Worm (Caenorhabditis elegans): ENCODE results near the gene C34C12.2.

DNA sequence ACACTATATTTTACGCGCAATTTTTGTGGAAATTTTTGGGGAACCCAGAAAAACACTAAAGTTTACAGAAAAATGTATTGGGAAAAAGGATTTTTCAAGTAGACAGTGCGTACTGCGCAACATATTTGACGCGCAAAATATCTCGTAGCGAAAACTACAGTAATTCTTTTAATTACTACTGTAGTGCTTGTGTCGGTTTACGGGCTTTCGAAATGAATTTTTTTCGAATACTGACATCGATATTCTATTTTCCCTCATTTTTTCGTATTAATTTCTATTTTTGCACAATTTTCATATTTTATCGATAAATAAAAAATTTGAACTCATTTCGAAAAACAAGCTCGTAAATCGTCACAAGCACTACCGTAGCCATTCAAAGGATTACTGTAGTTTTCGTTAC, 25.0 kb upstream of the C34C12.2 start:
- TF ChIP-seq dao-5 (tag; optimal IDR thresholded peaks at IDR 0.05), result no peak
- TF ChIP-seq him-1 (tag; optimal IDR thresholded peaks at IDR 0.05), result no peak
- no peak for TF ChIP-seq W03F9.2 (tag; optimal IDR thresholded peaks at IDR 0.05)
